Worm (Caenorhabditis elegans) whole organism, midembryonic: ENCODE results near the gene Y49F6B.20.

ENCODE experiments used
- T22C8.4 ChIP-seq: fragments of 200-800 bp; sonication (Bioruptor generic); IDR thresholded peaks from 2 replicates; pipeline ENCODE4 v1.3.6; 2022; ENCODE audit warnings: missing genetic modification characterization, missing compliant biosample characterization
- cog-1 ChIP-seq: sonication (generic microtip); optimal IDR thresholded peaks from 2 replicates; lab custom pipeline; 2016; ENCODE audit warnings: missing genetic modification characterization, missing compliant biosample characterization
- flt-1 ChIP-seq: fragments of 200-800 bp; sonication (Bioruptor generic); IDR thresholded peaks from 2 replicates; pipeline ENCODE4 v1.3.6; 2022; ENCODE audit warnings: missing genetic modification characterization, missing compliant biosample characterization
- klf-2 ChIP-seq: fragments of 200-800 bp; sonication (Bioruptor generic); conservative IDR thresholded peaks from 2 replicates; pipeline ENCODE4 v1.3.6; 2022; ENCODE audit warnings: missing genetic modification reagents, missing genetic modification characterization, missing compliant biosample characterization
- med-1 ChIP-seq: sonication (generic microtip); optimal IDR thresholded peaks from 2 replicates; lab custom pipeline; 2017; ENCODE audit warnings: missing genetic modification characterization, mild to moderate bottlenecking, missing compliant biosample characterization, antibody characterized with exemption, missing genetic modification reagents; ENCODE audit not compliant: insufficient read depth
- ref-1 ChIP-seq: fragments of 200-800 bp; sonication (Bioruptor generic); conservative IDR thresholded peaks from 2 replicates; pipeline ENCODE4 v1.3.6; 2022; ENCODE audit warnings: missing genetic modification reagents, missing genetic modification characterization, missing compliant biosample characterization
- tab-1 ChIP-seq: fragments of 200-800 bp; sonication (Bioruptor generic); IDR thresholded peaks from 2 replicates; pipeline ENCODE4 v1.3.6; 2022; ENCODE audit warnings: missing genetic modification characterization, missing compliant biosample characterization
- ztf-23 ChIP-seq: fragments of 200-800 bp; sonication (Bioruptor generic); IDR thresholded peaks from 2 replicates; pipeline ENCODE4 v1.3.6; 2022; ENCODE audit warnings: missing genetic modification reagents, missing genetic modification characterization, missing compliant biosample characterization
- ztf-29 ChIP-seq: fragments of 200-800 bp; sonication (Bioruptor generic); IDR thresholded peaks from 2 replicates; pipeline ENCODE4 v1.3.6; 2022; ENCODE audit warnings: missing genetic modification reagents, missing genetic modification characterization, missing compliant biosample characterization

ce11 chrII:3443154-3443553 is 27.3 kb downstream of the Y49F6B.20 start, which contains the start of gene C16C8.22:
- TF ChIP-seq cog-1 (tag; lab: Kevin White, UChicago), result no peak
- no peak for TF ChIP-seq ztf-29 (GFP tag; lab: Robert Waterston, UW)
- no peak for TF ChIP-seq ztf-23 (GFP tag; lab: Robert Waterston, UW)
- TF ChIP-seq flt-1, result no peak
- no peak for TF ChIP-seq tab-1
- no peak for TF ChIP-seq med-1 (GFP tag; lab: Kevin White, UChicago)
- TF ChIP-seq klf-2 (GFP tag; lab: Robert Waterston, UW), result no peak
- no peak for TF ChIP-seq ref-1 (GFP tag; lab: Robert Waterston, UW)
- no peak for TF ChIP-seq T22C8.4 (GFP tag; lab: Robert Waterston, UW)
